Worm (Caenorhabditis elegans): ENCODE measurements around the gene flp-10.

Gene flp-10

DNA sequence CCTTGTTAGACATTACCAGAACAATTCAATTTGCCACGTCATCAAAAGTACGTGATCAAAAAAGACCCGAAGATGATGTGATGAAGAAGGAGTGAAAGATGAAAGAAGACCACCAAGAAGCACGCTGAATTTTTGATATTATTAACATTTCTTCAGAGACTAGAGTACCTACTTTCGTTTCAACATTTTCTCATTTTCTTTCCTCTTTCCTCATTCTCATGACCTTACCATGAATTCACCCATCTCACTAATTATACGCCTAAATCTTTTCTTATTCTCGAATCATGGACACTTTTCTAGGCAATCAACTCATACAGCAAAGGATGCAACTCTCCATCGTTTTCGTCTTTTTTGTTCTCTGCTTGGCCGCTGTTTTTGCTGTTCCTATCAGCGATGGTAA lies at the start of gene flp-10:
Gene flp-10, plus strand, starts transcription at position 301 of the 400 bp plus-strand sequence.
- TF ChIP-seq snpc-4 (tag; optimal IDR thresholded peaks at IDR 0.05), result no peak
- no peak for TF ChIP-seq lsy-12 (tag; optimal IDR thresholded peaks at IDR 0.05)
- TF ChIP-seq ama-1 (optimal IDR thresholded peaks at IDR 0.05), result no peak
- TF ChIP-seq nhr-67 (tag; optimal IDR thresholded peaks at IDR 0.05), result no peak
- TF ChIP-seq ZK546.5 (tag; optimal IDR thresholded peaks at IDR 0.05), result no peak
- no peak for TF ChIP-seq nhr-43 (tag; optimal IDR thresholded peaks at IDR 0.05; ENCODE audit: poor library complexity, severe bottlenecking)
- no peak for TF ChIP-seq unc-39 (tag; optimal IDR thresholded peaks at IDR 0.05)
- TF ChIP-seq zag-1 (tag; optimal IDR thresholded peaks at IDR 0.05), result no peak
- TF ChIP-seq eor-1 (tag; optimal IDR thresholded peaks at IDR 0.05), result no peak
- no peak for TF ChIP-seq lin-39 (tag; optimal IDR thresholded peaks at IDR 0.05)
- TF ChIP-seq unc-62 (GFP tag; optimal IDR thresholded peaks at IDR 0.05), result no peak
- TF ChIP-seq mml-1 (tag; optimal IDR thresholded peaks at IDR 0.05), result no peak
- TF ChIP-seq ceh-82 (tag; optimal IDR thresholded peaks at IDR 0.05), result no peak
- TF ChIP-seq pqm-1 (tag; optimal IDR thresholded peaks at IDR 0.05), result no peak
- TF ChIP-seq egl-27 (tag; optimal IDR thresholded peaks at IDR 0.05), result no peak
- TF ChIP-seq ceh-28 (tag; optimal IDR thresholded peaks at IDR 0.05), result no peak
- TF ChIP-seq elt-3 (tag; optimal IDR thresholded peaks at IDR 0.05), result no peak
- TF ChIP-seq skn-1 (tag; optimal IDR thresholded peaks at IDR 0.05), result no peak
- no peak for TF ChIP-seq elt-1 (tag; optimal IDR thresholded peaks at IDR 0.05)
- no peak for TF ChIP-seq aly-2 (tag; optimal IDR thresholded peaks at IDR 0.05)

DNA sequence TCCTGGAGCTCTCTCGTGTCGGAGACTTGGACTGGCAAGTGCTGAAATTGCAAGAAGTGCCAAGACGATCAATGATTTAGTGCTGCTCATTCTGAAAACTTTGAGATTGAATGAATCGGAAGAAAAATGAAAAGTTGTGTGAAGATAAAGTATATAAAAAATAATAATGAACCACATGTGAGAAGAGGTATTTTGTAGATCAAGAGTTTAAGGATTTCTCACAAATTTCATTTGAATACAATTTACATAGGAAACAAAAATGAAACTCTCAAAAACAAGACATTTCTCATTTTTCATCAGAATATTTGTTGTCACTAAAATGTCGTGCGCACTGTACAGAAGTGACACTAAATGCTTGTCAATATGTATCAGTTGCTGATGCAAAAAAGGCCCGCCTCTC lies 46.2 kb upstream of the flp-10 start, which contains the start of gene T14A8.2:
Gene T14A8.2, minus strand, starts transcription at position 101 of the 400 bp plus-strand sequence.
- TF ChIP-seq mml-1 (tag; optimal IDR thresholded peaks at IDR 0.05) (no peak), aly-2 (tag; optimal IDR thresholded peaks at IDR 0.05) (no peak), ceh-16 (tag; optimal IDR thresholded peaks at IDR 0.05) (no peak), nhr-23 (tag; optimal IDR thresholded peaks at IDR 0.05) (no peak), nhr-43 (tag; optimal IDR thresholded peaks at IDR 0.05; ENCODE audit: poor library complexity, severe bottlenecking) (no peak), fkh-2 (tag; optimal IDR thresholded peaks at IDR 0.05) (no peak), jun-1 (tag; optimal IDR thresholded peaks at IDR 0.05) (no peak), nhr-67 (tag; optimal IDR thresholded peaks at IDR 0.05) (no peak), nhr-25 (tag; optimal IDR thresholded peaks at IDR 0.05) (no peak), eor-1 (tag; optimal IDR thresholded peaks at IDR 0.05) (no peak), ztf-4 (tag; optimal IDR thresholded peaks at IDR 0.05) (no peak), ztf-11 (tag; optimal IDR thresholded peaks at IDR 0.05) (no peak), lin-15B (tag; optimal IDR thresholded peaks at IDR 0.05) (no peak), nhr-12 (tag; optimal IDR thresholded peaks at IDR 0.05) (no peak), egl-27 (tag; optimal IDR thresholded peaks at IDR 0.05) (no peak), ceh-82 (tag; optimal IDR thresholded peaks at IDR 0.05) (no peak), hmg-11 (tag; optimal IDR thresholded peaks at IDR 0.05) (no peak), fos-1 (tag; optimal IDR thresholded peaks at IDR 0.05) (no peak), fkh-10 (GFP tag; optimal IDR thresholded peaks at IDR 0.05) (no peak)

DNA sequence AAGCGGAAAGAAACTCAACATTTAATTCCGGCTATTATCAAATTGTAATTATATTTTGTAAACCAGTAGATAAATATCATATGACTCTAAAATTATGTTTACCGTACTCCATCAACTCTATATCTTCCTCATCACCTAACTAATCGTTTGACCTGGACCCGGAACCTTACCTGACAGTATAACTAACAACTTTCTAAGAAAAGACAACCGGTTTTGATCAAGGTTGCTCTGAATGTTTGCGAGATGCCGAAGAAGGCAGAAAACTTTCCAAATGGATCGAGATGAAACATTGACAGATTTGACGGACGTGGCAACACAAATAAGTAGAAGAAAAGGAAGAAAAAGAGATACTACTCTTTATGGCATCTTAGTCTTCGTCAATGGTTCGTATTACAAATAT lies 44.1 kb upstream of the flp-10 start:
- TF ChIP-seq skn-1 (tag; optimal IDR thresholded peaks at IDR 0.05) (no peak), nhr-25 (tag; optimal IDR thresholded peaks at IDR 0.05) (peak; percentile 16), hmg-11 (tag; optimal IDR thresholded peaks at IDR 0.05) (no peak), nhr-23 (tag; optimal IDR thresholded peaks at IDR 0.05) (peak; percentile 53)

DNA sequence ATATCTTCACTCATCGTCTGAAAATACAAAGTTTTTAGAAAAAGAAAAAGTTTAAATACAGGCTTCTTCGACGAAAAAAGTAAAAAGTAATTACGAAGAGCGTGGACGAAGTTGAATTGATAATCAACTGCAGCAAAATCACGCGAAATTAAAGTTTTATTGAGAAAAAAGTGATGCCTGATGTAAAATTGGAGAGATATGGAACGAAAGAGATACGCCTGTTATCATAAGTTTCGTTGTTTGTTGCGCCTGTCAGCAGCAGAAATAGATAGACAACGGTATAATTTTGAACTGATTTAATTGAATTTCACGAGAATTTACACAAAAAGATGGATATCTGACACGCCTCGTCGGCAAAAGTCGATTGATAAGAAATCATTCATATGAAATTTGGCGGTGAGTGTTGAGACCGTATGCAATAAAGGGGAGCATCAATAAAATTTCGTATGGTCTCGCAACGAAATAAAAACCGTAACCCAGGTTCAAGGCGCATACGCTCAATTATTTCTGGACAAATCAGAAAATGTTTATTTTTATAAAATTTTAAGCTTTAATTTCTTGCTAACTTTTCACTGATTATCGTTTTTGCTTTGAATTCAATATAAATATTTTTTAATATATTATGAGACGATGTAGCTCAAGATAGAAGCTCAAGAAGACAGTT lies 39.3 kb upstream of the flp-10 start, which contains the start of gene C06A6.4:
Gene C06A6.4, minus strand, starts transcription at position 24 of the 664 bp plus-strand sequence.
- no peak for TF ChIP-seq ceh-9 (tag; optimal IDR thresholded peaks at IDR 0.05)
- peak; percentile 83 for TF ChIP-seq elt-2 (tag; optimal IDR thresholded peaks at IDR 0.05)

DNA sequence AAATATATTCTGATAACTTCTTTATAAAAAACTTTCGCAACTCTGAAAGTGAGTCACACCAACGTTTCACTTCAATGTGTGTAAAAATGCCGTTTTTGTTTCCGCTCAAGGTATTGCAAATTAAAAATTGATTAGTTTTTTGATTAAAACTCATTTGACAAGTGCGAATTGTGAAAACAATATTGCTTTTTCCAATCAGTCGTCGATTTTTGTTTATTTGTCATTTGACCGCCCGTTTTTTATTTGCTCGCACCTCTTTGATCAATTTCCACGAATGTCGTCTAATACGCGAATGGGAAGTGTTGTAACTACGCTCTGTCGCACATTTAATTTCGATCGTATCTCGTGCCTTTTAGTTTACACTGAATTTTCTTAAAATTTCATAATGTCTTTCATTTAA lies 38.6 kb upstream of the flp-10 start, which contains the start of gene mvb-12:
Gene mvb-12, plus strand, starts transcription at position 375 of the 400 bp plus-strand sequence.
- TF ChIP-seq ceh-9 (tag; optimal IDR thresholded peaks at IDR 0.05), result no peak
- TF ChIP-seq lsy-12 (tag; optimal IDR thresholded peaks at IDR 0.05), result no peak
- no peak for TF ChIP-seq nhr-67 (tag; optimal IDR thresholded peaks at IDR 0.05)
- TF ChIP-seq ama-1 (optimal IDR thresholded peaks at IDR 0.05), result no peak
- TF ChIP-seq ceh-82 (tag; optimal IDR thresholded peaks at IDR 0.05), result no peak
- TF ChIP-seq elt-1 (tag; optimal IDR thresholded peaks at IDR 0.05), result no peak
- TF ChIP-seq unc-39 (tag; optimal IDR thresholded peaks at IDR 0.05), result no peak
- TF ChIP-seq ztf-11 (tag; optimal IDR thresholded peaks at IDR 0.05), result no peak
- no peak for TF ChIP-seq nhr-43 (tag; optimal IDR thresholded peaks at IDR 0.05; ENCODE audit: poor library complexity, severe bottlenecking)
- TF ChIP-seq daf-12 (tag; optimal IDR thresholded peaks at IDR 0.05), result no peak
- peak; percentile 23 for TF ChIP-seq hmg-11 (tag; optimal IDR thresholded peaks at IDR 0.05)
- peak; percentile 38 for TF ChIP-seq snpc-4 (tag; optimal IDR thresholded peaks at IDR 0.05)
- no peak for TF ChIP-seq jun-1 (tag; optimal IDR thresholded peaks at IDR 0.05)
- peak; percentile 42 for TF ChIP-seq nfya-1 (tag; optimal IDR thresholded peaks at IDR 0.05; ENCODE audit: insufficient read depth)
- no peak for TF ChIP-seq egl-27 (tag; optimal IDR thresholded peaks at IDR 0.05)
- no peak for TF ChIP-seq zag-1 (tag; optimal IDR thresholded peaks at IDR 0.05)
- TF ChIP-seq mml-1 (tag; optimal IDR thresholded peaks at IDR 0.05), result no peak
- peak; percentile 41 for TF ChIP-seq elt-2 (tag; optimal IDR thresholded peaks at IDR 0.05)
- TF ChIP-seq tbx-2 (tag; optimal IDR thresholded peaks at IDR 0.05), result no peak
- TF ChIP-seq egl-5 (tag; optimal IDR thresholded peaks at IDR 0.05), result peak; percentile 57
- TF ChIP-seq ZK546.5 (tag; optimal IDR thresholded peaks at IDR 0.05), result no peak
- no peak for TF ChIP-seq fos-1 (tag; optimal IDR thresholded peaks at IDR 0.05)
- no peak for TF ChIP-seq nhr-76 (tag; optimal IDR thresholded peaks at IDR 0.05)
- TF ChIP-seq lin-15B (tag; optimal IDR thresholded peaks at IDR 0.05), result peak; percentile 43
- no peak for TF ChIP-seq elt-3 (tag; optimal IDR thresholded peaks at IDR 0.05)
- no peak for TF ChIP-seq skn-1 (tag; optimal IDR thresholded peaks at IDR 0.05)
- peak; percentile 80 for TF ChIP-seq pha-4 (tag; optimal IDR thresholded peaks at IDR 0.05)

Data from whole organism, L3 larva.